Worm (Caenorhabditis elegans) whole organism, L4 larva: ENCODE data around the gene F38B7.11.

Experiments
- F37D6.2 ChIP-seq: sonication (generic microtip); optimal IDR thresholded peaks from 2 replicates; lab custom pipeline; 2016; ENCODE audit warnings: mild to moderate bottlenecking, missing genetic modification characterization, missing compliant biosample characterization
- Y105C5A.15 ChIP-seq: fragments of 200-800 bp; sonication (Bioruptor generic); IDR thresholded peaks from 2 replicates; pipeline ENCODE4 v1.3.6; 2022; ENCODE audit warnings: missing genetic modification characterization, missing compliant biosample characterization
- Y48G9A.11 ChIP-seq: fragments of 200-800 bp; sonication (Bioruptor generic); IDR thresholded peaks from 2 replicates; pipeline ENCODE4 v1.3.6; 2022; ENCODE audit warnings: missing genetic modification reagents, missing genetic modification characterization, missing compliant biosample characterization
- Y75B8A.6 ChIP-seq: fragments of 200-800 bp; sonication (Bioruptor generic); IDR thresholded peaks from 2 replicates; pipeline ENCODE4 v1.3.6; 2022; ENCODE audit warnings: missing genetic modification reagents, missing genetic modification characterization, missing compliant biosample characterization
- aha-1 ChIP-seq: fragments of 150-350 bp; peaks from one replicate; lab custom pipeline; 2014; ENCODE audit warnings: missing biosample characterization, missing genetic modification characterization
- ama-1 ChIP-seq: fragments of 150-350 bp; optimal IDR thresholded peaks from 2 replicates; lab custom pipeline; 2014; ENCODE audit warnings: inconsistent platforms, mixed read lengths
- arid-1 ChIP-seq: fragments of 200-800 bp; sonication (Bioruptor generic); conservative IDR thresholded peaks from 2 replicates; pipeline ENCODE4 v1.3.6; 2022; ENCODE audit warnings: missing genetic modification reagents, missing genetic modification characterization, missing compliant biosample characterization
- ceh-28 ChIP-seq: fragments of 150-350 bp; optimal IDR thresholded peaks from 2 replicates; lab custom pipeline; 2014; ENCODE audit warnings: missing biosample characterization, missing genetic modification reagents, missing genetic modification characterization
- ceh-32 ChIP-seq: sonication (generic microtip); optimal IDR thresholded peaks from 2 replicates; lab custom pipeline; 2016; ENCODE audit warnings: mild to moderate bottlenecking, missing genetic modification characterization, missing compliant biosample characterization; ENCODE audit not compliant: poor library complexity
- ceh-44 ChIP-seq: fragments of 200-800 bp; sonication (Bioruptor generic); IDR thresholded peaks from 2 replicates; pipeline ENCODE4 v1.3.6; 2022; ENCODE audit warnings: missing genetic modification reagents, missing genetic modification characterization, missing compliant biosample characterization
- ceh-62 ChIP-seq: sonication (generic microtip); optimal IDR thresholded peaks from 2 replicates; lab custom pipeline; 2017; ENCODE audit warnings: missing biosample characterization, missing genetic modification characterization
- ctbp-1 ChIP-seq: fragments of 200-800 bp; sonication (Bioruptor generic); IDR thresholded peaks from 2 replicates; pipeline ENCODE4 v1.3.6; 2022; ENCODE audit warnings: missing genetic modification reagents, missing genetic modification characterization, missing compliant biosample characterization
- daf-16 ChIP-seq, 3 experiments: sonication (generic microtip); optimal IDR thresholded peaks; 2 replicates each; lab custom pipeline; 2016 to 2017; ENCODE audit warnings: missing genetic modification characterization in 3 of 3, missing genetic modification reagents in 3 of 3, mild to moderate bottlenecking in 2 of 3, missing compliant biosample characterization in 2 of 3, missing biosample characterization in 1 of 3, moderate library complexity in 1 of 3
- dmd-9 ChIP-seq: fragments of 200-800 bp; sonication (Bioruptor generic); IDR thresholded peaks from 2 replicates; pipeline ENCODE4 v1.3.6; 2022; ENCODE audit warnings: missing genetic modification reagents, missing genetic modification characterization, missing compliant biosample characterization
- duxl-1 ChIP-seq: sonication (generic microtip); optimal IDR thresholded peaks from 2 replicates; lab custom pipeline; 2016; ENCODE audit warnings: mild to moderate bottlenecking, missing genetic modification characterization, moderate library complexity, missing compliant biosample characterization; ENCODE audit not compliant: poor library complexity
- egl-43 ChIP-seq: fragments of 200-800 bp; sonication (Bioruptor generic); IDR thresholded peaks from 2 replicates; pipeline ENCODE4 v1.3.6; 2022; ENCODE audit warnings: missing genetic modification reagents, missing genetic modification characterization, missing compliant biosample characterization
- hif-1 ChIP-seq, 2 experiments: sonication (generic microtip); optimal IDR thresholded peaks; 2 replicates each; lab custom pipeline; 2016 to 2017; ENCODE audit warnings: missing compliant biosample characterization in 2 of 2, missing genetic modification characterization in 2 of 2, missing genetic modification reagents in 2 of 2, missing genotype in 2 of 2, mild to moderate bottlenecking in 1 of 2
- hlh-11 ChIP-seq: fragments of 200-800 bp; sonication (Bioruptor generic); optimal IDR thresholded peaks from 2 replicates; lab custom pipeline; 2018; ENCODE audit warnings: mild to moderate bottlenecking, missing genetic modification characterization, missing compliant biosample characterization
- hlh-30 ChIP-seq: sonication (generic microtip); optimal IDR thresholded peaks from 2 replicates; lab custom pipeline; 2017; ENCODE audit warnings: antibody characterized with exemption, mild to moderate bottlenecking, missing genetic modification characterization, missing compliant biosample characterization; ENCODE audit not compliant: insufficient read depth
- hmg-1.1 ChIP-seq: fragments of 200-800 bp; sonication (Bioruptor generic); IDR thresholded peaks from 2 replicates; pipeline ENCODE4 v1.3.6; 2022; ENCODE audit warnings: missing genetic modification reagents, missing genetic modification characterization, missing compliant biosample characterization
- jun-1 ChIP-seq: fragments of 150-350 bp; optimal IDR thresholded peaks from 2 replicates; lab custom pipeline; 2014; ENCODE audit warnings: missing biosample characterization, missing genetic modification reagents, missing genetic modification characterization
- lim-7 ChIP-seq: fragments of 200-800 bp; sonication (Bioruptor generic); IDR thresholded peaks from 2 replicates; pipeline ENCODE4 v1.3.6; 2022; ENCODE audit warnings: missing genetic modification characterization, missing compliant biosample characterization
- lir-3 ChIP-seq: sonication (generic microtip); optimal IDR thresholded peaks from 2 replicates; lab custom pipeline; 2016; ENCODE audit warnings: mild to moderate bottlenecking, missing genetic modification characterization, missing compliant biosample characterization
- lsy-2 ChIP-seq, 2 experiments: fragments of 150-350 bp in 1 of 2; sonication (generic microtip) in 1 of 2; optimal IDR thresholded peaks; 2 replicates each; lab custom pipeline; 2014 to 2017; ENCODE audit warnings: missing biosample characterization in 2 of 2, missing genetic modification characterization in 2 of 2
- madf-9 ChIP-seq: fragments of 200-800 bp; sonication (Bioruptor generic); conservative IDR thresholded peaks from 2 replicates; pipeline ENCODE4 v1.3.6; 2022; ENCODE audit warnings: missing genetic modification reagents, missing genetic modification characterization, missing compliant biosample characterization
- mes-2 ChIP-seq: sonication (generic microtip); optimal IDR thresholded peaks from 2 replicates; lab custom pipeline; 2016; ENCODE audit warnings: missing genotype, mild to moderate bottlenecking, missing genetic modification characterization, missing compliant biosample characterization; ENCODE audit not compliant: poor library complexity, severe bottlenecking
- mxl-3 ChIP-seq: fragments of 200-800 bp; sonication (Bioruptor generic); optimal IDR thresholded peaks from 2 replicates; lab custom pipeline; 2018; ENCODE audit warnings: mild to moderate bottlenecking, missing genetic modification characterization, missing compliant biosample characterization
- nhr-10 ChIP-seq: fragments of 150-350 bp; optimal IDR thresholded peaks from 2 replicates; lab custom pipeline; 2014; ENCODE audit warnings: missing biosample characterization, missing genetic modification characterization
- nhr-11 ChIP-seq: fragments of 150-350 bp; optimal IDR thresholded peaks from 2 replicates; lab custom pipeline; 2014; ENCODE audit warnings: missing biosample characterization, missing genetic modification characterization
- nhr-25 ChIP-seq: sonication (generic microtip); optimal IDR thresholded peaks from 2 replicates; lab custom pipeline; 2017; ENCODE audit warnings: missing genetic modification characterization, mild to moderate bottlenecking, missing compliant biosample characterization, antibody characterized with exemption, moderate library complexity, borderline replicate concordance; ENCODE audit not compliant: insufficient read depth
- nhr-28 ChIP-seq: fragments of 150-350 bp; optimal IDR thresholded peaks from 2 replicates; lab custom pipeline; 2014; ENCODE audit warnings: missing biosample characterization, missing genetic modification characterization
- nhr-42 ChIP-seq: fragments of 200-800 bp; sonication (Bioruptor generic); IDR thresholded peaks from 2 replicates; pipeline ENCODE4 v1.3.6; 2022; ENCODE audit warnings: missing genetic modification characterization, missing compliant biosample characterization
- nhr-48 ChIP-seq: sonication (generic microtip); optimal IDR thresholded peaks from 2 replicates; lab custom pipeline; 2016; ENCODE audit warnings: mild to moderate bottlenecking, missing genetic modification characterization, missing compliant biosample characterization
- nhr-76 ChIP-seq: fragments of 150-350 bp; optimal IDR thresholded peaks from 2 replicates; lab custom pipeline; 2014; ENCODE audit warnings: missing biosample characterization, missing genetic modification characterization
- pha-4 ChIP-seq, 2 experiments: fragments of 150-350 bp in 1 of 2; fragments of 200-800 bp in 1 of 2; sonication (Bioruptor generic) in 1 of 2; IDR thresholded peaks in 1 of 2; optimal IDR thresholded peaks in 1 of 2; 2 replicates each; pipeline versions ENCODE4 v1.3.6 to Lab custom; 2014 to 2022; ENCODE audit warnings: missing genetic modification characterization in 2 of 2, missing genetic modification reagents in 2 of 2, missing biosample characterization in 1 of 2, missing compliant biosample characterization in 1 of 2
- saeg-2 ChIP-seq: fragments of 200-800 bp; sonication (Bioruptor generic); IDR thresholded peaks from 2 replicates; pipeline ENCODE4 v1.3.6; 2022; ENCODE audit warnings: missing genetic modification reagents, missing genetic modification characterization, missing compliant biosample characterization
- snpc-1.2 ChIP-seq: fragments of 200-800 bp; sonication (Bioruptor generic); IDR thresholded peaks from 2 replicates; pipeline ENCODE4 v1.3.6; 2022; ENCODE audit warnings: missing genetic modification reagents, missing genetic modification characterization, missing compliant biosample characterization
- spr-1 ChIP-seq: sonication (generic microtip); optimal IDR thresholded peaks from 2 replicates; lab custom pipeline; 2016; ENCODE audit warnings: mild to moderate bottlenecking, missing genetic modification characterization, missing compliant biosample characterization
- tag-97 ChIP-seq: fragments of 200-800 bp; sonication (Bioruptor generic); IDR thresholded peaks from 2 replicates; pipeline ENCODE4 v1.3.6; 2022; ENCODE audit warnings: missing genetic modification characterization, missing compliant biosample characterization
- tra-1 ChIP-seq: fragments of 200-800 bp; sonication (Bioruptor generic); IDR thresholded peaks from 2 replicates; pipeline ENCODE4 v1.3.6; 2022; ENCODE audit warnings: missing genetic modification reagents, missing genetic modification characterization, missing compliant biosample characterization
- unc-62 ChIP-seq, 3 experiments: fragments of 150-350 bp in 1 of 3; sonication (generic microtip); optimal IDR thresholded peaks in 2 of 3; peaks in 1 of 3; 1 replicate in 1 of 3; 2 replicates in 2 of 3; lab custom pipeline; 2014 to 2017; ENCODE audit warnings: missing biosample characterization in 3 of 3, missing genetic modification characterization in 3 of 3, missing genetic modification reagents in 3 of 3, missing genotype in 1 of 3
- zip-2 ChIP-seq: fragments of 150-350 bp; optimal IDR thresholded peaks from 2 replicates; lab custom pipeline; 2014; ENCODE audit warnings: missing biosample characterization, missing genetic modification characterization

F38B7.11 gene

ce11 chrV:11541284-11541683 lies 5.6 kb upstream of the F38B7.11 start (continued):
- TF ChIP-seq tag-97 (GFP tag; lab: Robert Waterston, UW) (no peak), tra-1 (0 out of 2 replicates have a peak, but pooled peaks have one; percentile 9), mxl-3 (GFP tag; lab: Kevin White, UChicago) (no peak), hif-1 (tag; optimal IDR thresholded peaks at IDR 0.05; lab: Kevin White, UChicago) (peak in 1 of 2 experiments; percentile 64), ceh-32 (tag; lab: Kevin White, UChicago) (no peak), hmg-1.1 (GFP tag; lab: Robert Waterston, UW) (0 out of 2 replicates have a peak, but pooled peaks have one; percentile 33), jun-1 (tag; lab: Kevin White, UChicago) (no peak), spr-1 (tag; lab: Kevin White, UChicago) (no peak), pha-4 (GFP tag; IDR thresholded peaks at IDR 0.05; lab: Robert Waterston, UW) (0 out of 2 replicates have a peak, but pooled peaks have one; percentile 44), pha-4 (tag; optimal IDR thresholded peaks at IDR 0.05; lab: Kevin White, UChicago) (no peak), nhr-42 (GFP tag; lab: Robert Waterston, UW) (no peak), lim-7 (GFP tag; lab: Robert Waterston, UW) (peak; percentile 67), snpc-1.2 (GFP tag; lab: Robert Waterston, UW) (0 out of 2 replicates have a peak, but pooled peaks have one; percentile 6), ctbp-1 (GFP tag; lab: Robert Waterston, UW) (no peak), ceh-62 (no peak), ama-1 (lab: Kevin White, UChicago) (peak; percentile 19), arid-1 (0 out of 2 replicates have a peak, but pooled peaks have one; percentile 39), madf-9 (GFP tag; lab: Robert Waterston, UW) (0 out of 2 replicates have a peak, but pooled peaks have one; percentile 53), saeg-2 (no peak), dmd-9 (0 out of 2 replicates have a peak, but pooled peaks have one; percentile 36), daf-16 (GFP tag; optimal IDR thresholded peaks at IDR 0.05; lab: Kevin White, UChicago) (no peak), daf-16 (tag; optimal IDR thresholded peaks at IDR 0.05; lab: Kevin White, UChicago) (no peak), aha-1 (tag; lab: Kevin White, UChicago) (no peak), mes-2 (tag; lab: Kevin White, UChicago) (no peak)
- TF ChIP-seq, all 104 proteins: peak for 17

ce11 chrV:11543564-11543963 lies 3.3 kb upstream of the F38B7.11 start, which contains the start of gene F38B7.2:
Gene F38B7.2, plus strand, starts transcription at chrV:11543963.
- TF ChIP-seq unc-62 (GFP tag; optimal IDR thresholded peaks at IDR 0.05 in 1 of 2; lab: Kevin White, UChicago) (peak in 1 of 2 experiments; percentile 71), unc-62 (tag; optimal IDR thresholded peaks at IDR 0.05; lab: Kevin White, UChicago) (no peak), nhr-10 (tag; lab: Kevin White, UChicago) (peak; percentile 30), nhr-48 (peak; percentile 66), nhr-11 (tag; lab: Kevin White, UChicago) (no peak), hlh-30 (peak; percentile 3), hlh-11 (tag; lab: Kevin White, UChicago) (peak; percentile 12), nhr-25 (tag; lab: Kevin White, UChicago) (peak; percentile 43), aha-1 (tag; lab: Kevin White, UChicago) (peak; percentile 49), nhr-28 (tag; lab: Kevin White, UChicago) (peak; percentile 4), Y75B8A.6 (GFP tag; lab: Robert Waterston, UW) (no peak), daf-16 (GFP tag; optimal IDR thresholded peaks at IDR 0.05; lab: Kevin White, UChicago) (no peak), daf-16 (tag; optimal IDR thresholded peaks at IDR 0.05; lab: Kevin White, UChicago) (no peak)

ce11 chrV:11545227-11545626 lies 1.7 kb upstream of the F38B7.11 start, which contains the start of gene F38B7.10:
Gene F38B7.10, plus strand, starts transcription at chrV:11545527.
- TF ChIP-seq jun-1 (tag; lab: Kevin White, UChicago) = no peak
- peak; percentile 49 for TF ChIP-seq aha-1 (tag; lab: Kevin White, UChicago)

- TF ChIP-seq nhr-76 (tag; lab: Kevin White, UChicago) = no peak
- TF ChIP-seq ceh-44 (GFP tag; lab: Robert Waterston, UW) = no peak
- TF ChIP-seq lsy-2 (tag; optimal IDR thresholded peaks at IDR 0.05; lab: Kevin White, UChicago) = peak in 1 of 2 experiments; percentile 61
- no peak for TF ChIP-seq Y105C5A.15 (GFP tag; lab: Robert Waterston, UW)
- TF ChIP-seq ceh-62 = no peak
- TF ChIP-seq ceh-28 (tag; lab: Kevin White, UChicago) = no peak
- TF ChIP-seq duxl-1 (tag; lab: Kevin White, UChicago) = no peak
- no peak for TF ChIP-seq Y48G9A.11 (GFP tag; lab: Robert Waterston, UW)
- no peak for TF ChIP-seq zip-2
- no peak for TF ChIP-seq F37D6.2 (tag; lab: Kevin White, UChicago)
- no peak for TF ChIP-seq dmd-9
- TF ChIP-seq tag-97 (GFP tag; lab: Robert Waterston, UW) = no peak
- no peak for TF ChIP-seq madf-9 (GFP tag; lab: Robert Waterston, UW)
- no peak for TF ChIP-seq egl-43 (GFP tag; lab: Robert Waterston, UW)
- TF ChIP-seq lir-3 (tag; lab: Kevin White, UChicago) = no peak
Measured at ce11 chrV:11548914-11549406, 2.1 kb downstream of the F38B7.11 start, which contains the start of the genes F38B7.17 and F38B7.3. Gene F38B7.17, minus strand, starts transcription at chrV:11548964. Gene F38B7.3, plus strand, starts transcription at chrV:11549107.
